Fruit fly (Drosophila melanogaster) whole organism, wandering third instar larva: ENCODE measurements around the gene CG14380.

Source experiments
- Dfd ChIP-seq: fragments of >200 bp; optimal IDR thresholded peaks from 2 replicates; lab custom pipeline; 2017; ENCODE audit warnings: missing biosample characterization, missing genetic modification characterization
- GATAd ChIP-seq: sonication (Bioruptor generic); optimal IDR thresholded peaks from 2 replicates; lab custom pipeline; 2016; ENCODE audit warnings: missing biosample characterization, missing genetic modification characterization
- HLH106 ChIP-seq: fragments of 200-800 bp; optimal IDR thresholded peaks from 3 replicates; lab custom pipeline; 2019; ENCODE audit warnings: missing biosample characterization, mild to moderate bottlenecking, missing genetic modification characterization, moderate library complexity
- Hnf4 ChIP-seq: fragments of 200-800 bp; sonication (Bioruptor generic); optimal IDR thresholded peaks from 2 replicates; lab custom pipeline; 2016; ENCODE audit warnings: missing biosample characterization, mild to moderate bottlenecking, missing genetic modification characterization
- Hr83 ChIP-seq: fragments of 200-300 bp; sonication (Bioruptor generic); optimal IDR thresholded peaks from 2 replicates; lab custom pipeline; 2016; ENCODE audit warnings: missing biosample characterization, mild to moderate bottlenecking, missing genetic modification characterization, moderate library complexity; ENCODE audit not compliant: poor library complexity, severe bottlenecking
- Jra ChIP-seq: sonication (Bioruptor generic); optimal IDR thresholded peaks from 2 replicates; lab custom pipeline; 2016; ENCODE audit warnings: missing biosample characterization, missing genetic modification characterization
- Mio ChIP-seq: sonication (Bioruptor generic); optimal IDR thresholded peaks from 2 replicates; lab custom pipeline; 2016; ENCODE audit warnings: missing biosample characterization, missing genetic modification characterization
- N ChIP-seq: fragments of >200 bp; optimal IDR thresholded peaks from 2 replicates; lab custom pipeline; 2018; ENCODE audit warnings: missing biosample characterization, missing external identifiers, missing genetic modification characterization
- OdsH ChIP-seq: fragments of 200-800 bp; sonication (Bioruptor generic); optimal IDR thresholded peaks from 2 replicates; lab custom pipeline; 2016; ENCODE audit warnings: missing biosample characterization, mild to moderate bottlenecking, missing genetic modification characterization
- Rel ChIP-seq, 2 experiments: fragments of 200-800 bp; sonication (Bioruptor generic) in 1 of 2; optimal IDR thresholded peaks; 2 replicates in 1 of 2; 3 replicates in 1 of 2; lab custom pipeline; 2016 to 2019; ENCODE audit warnings: mild to moderate bottlenecking in 2 of 2, missing biosample characterization in 2 of 2, missing genetic modification characterization in 2 of 2, moderate library complexity in 1 of 2
- Sp1 ChIP-seq: fragments of 200-800 bp; sonication (Bioruptor generic); optimal IDR thresholded peaks from 3 replicates; lab custom pipeline; 2019; ENCODE audit warnings: missing biosample characterization, mild to moderate bottlenecking, missing genetic modification characterization, moderate library complexity
- br ChIP-seq: fragments of 200-800 bp; sonication (Bioruptor generic); optimal IDR thresholded peaks from 2 replicates; lab custom pipeline; 2016; ENCODE audit warnings: missing biosample characterization, missing genetic modification characterization
- brk ChIP-seq: fragments of 200-800 bp; sonication (Bioruptor generic); optimal IDR thresholded peaks from 2 replicates; lab custom pipeline; 2016; ENCODE audit warnings: missing biosample characterization, mild to moderate bottlenecking, missing genetic modification characterization
- dmrt93B ChIP-seq: fragments of 200-800 bp; sonication (Bioruptor generic); optimal IDR thresholded peaks from 2 replicates; lab custom pipeline; 2018; ENCODE audit warnings: missing biosample characterization, mild to moderate bottlenecking, missing genetic modification characterization
- dsf ChIP-seq: sonication (Bioruptor generic); optimal IDR thresholded peaks from 2 replicates; lab custom pipeline; 2016; ENCODE audit warnings: missing biosample characterization, missing genetic modification characterization, borderline replicate concordance
- ey ChIP-seq: fragments of 200-800 bp; sonication (Bioruptor generic); optimal IDR thresholded peaks from 2 replicates; lab custom pipeline; 2016; ENCODE audit warnings: missing biosample characterization, missing genetic modification characterization
- foxo ChIP-seq, 2 experiments: fragments of 200-800 bp; sonication (Bioruptor generic); optimal IDR thresholded peaks; 2 replicates in 1 of 2; 3 replicates in 1 of 2; lab custom pipeline; 2016 to 2017; ENCODE audit warnings: missing biosample characterization in 2 of 2, missing genetic modification characterization in 2 of 2
- h ChIP-seq: fragments of 200-800 bp; sonication (Bioruptor generic); optimal IDR thresholded peaks from 3 replicates; lab custom pipeline; 2016; ENCODE audit warnings: missing biosample characterization, mild to moderate bottlenecking, missing genetic modification characterization
- lola ChIP-seq: fragments of >200 bp; optimal IDR thresholded peaks from 2 replicates; lab custom pipeline; 2017; ENCODE audit warnings: missing biosample characterization, missing genetic modification characterization
- psq ChIP-seq: fragments of 200-800 bp; sonication (Bioruptor generic); optimal IDR thresholded peaks from 3 replicates; lab custom pipeline; 2017; ENCODE audit warnings: missing biosample characterization, mild to moderate bottlenecking, missing genetic modification characterization, moderate library complexity
- rgr ChIP-seq: fragments of 200-800 bp; sonication (Bioruptor generic); optimal IDR thresholded peaks from 3 replicates; lab custom pipeline; 2016; ENCODE audit warnings: missing biosample characterization, mild to moderate bottlenecking, missing genetic modification characterization
- sage ChIP-seq: fragments of 200-800 bp; sonication (Bioruptor generic); optimal IDR thresholded peaks from 2 replicates; lab custom pipeline; 2016; ENCODE audit warnings: missing biosample characterization, mild to moderate bottlenecking, missing genetic modification characterization
- sv ChIP-seq: fragments of 200-800 bp; sonication (Bioruptor generic); optimal IDR thresholded peaks from 3 replicates; lab custom pipeline; 2016; ENCODE audit warnings: missing biosample characterization, missing genetic modification characterization
- tai ChIP-seq: sonication (Bioruptor generic); optimal IDR thresholded peaks from 2 replicates; lab custom pipeline; 2016; ENCODE audit warnings: missing biosample characterization, missing genetic modification characterization
- woc ChIP-seq: sonication (Bioruptor generic); optimal IDR thresholded peaks from 2 replicates; lab custom pipeline; 2016; ENCODE audit warnings: missing biosample characterization, mild to moderate bottlenecking, missing genetic modification characterization

Gene CG14380

DNA sequence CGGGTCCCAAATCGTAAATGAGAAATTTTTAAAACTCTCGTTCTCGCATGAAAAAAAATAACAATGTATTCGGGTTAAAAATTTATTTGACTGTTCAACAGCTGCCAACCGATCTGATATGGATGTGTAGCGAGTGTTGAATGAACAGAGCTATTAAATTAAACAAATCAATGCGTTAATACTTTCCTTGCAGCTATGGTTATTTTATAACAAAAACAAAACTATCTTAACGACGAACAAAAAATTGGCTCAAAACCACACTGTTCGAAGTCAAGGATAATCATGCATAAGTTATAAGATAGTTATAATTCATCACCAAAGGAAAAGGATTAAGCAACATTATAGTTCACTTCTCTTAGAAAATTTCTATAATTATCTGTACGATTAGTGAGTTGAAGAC lies 32.2 kb downstream of the CG14380 start, which contains the start of gene CG8476:
Gene CG8476 (minus strand): TSS at position 101 of the 400 bp plus-strand sequence.
- TF ChIP-seq Hnf4 (GFP tag; lab: Kevin White, UChicago) (no peak), sv (no peak), Mio (no peak), brk (GFP tag; lab: Kevin White, UChicago) (no peak), Dfd (GFP tag; lab: Kevin White, UChicago) (no peak), h (GFP tag; lab: Kevin White, UChicago) (no peak), tai (GFP tag; lab: Kevin White, UChicago) (no peak), GATAd (GFP tag; lab: Kevin White, UChicago) (no peak), Hr83 (no peak), HLH106 (tag; lab: Kevin White, UChicago) (no peak), br (GFP tag; lab: Kevin White, UChicago) (no peak), Sp1 (GFP tag; lab: Kevin White, UChicago) (no peak), ey (GFP tag; lab: Kevin White, UChicago) (no peak), Jra (no peak), N (GFP tag; lab: Kevin White, UChicago) (no peak), Rel (GFP tag; optimal IDR thresholded peaks at IDR 0.05; lab: Kevin White, UChicago) (no peak), Rel (tag; optimal IDR thresholded peaks at IDR 0.05; lab: Kevin White, UChicago) (no peak), foxo (GFP tag; optimal IDR thresholded peaks at IDR 0.05; lab: Kevin White, UChicago) (no peak), lola (GFP tag; lab: Kevin White, UChicago) (no peak), dsf (no peak)

DNA sequence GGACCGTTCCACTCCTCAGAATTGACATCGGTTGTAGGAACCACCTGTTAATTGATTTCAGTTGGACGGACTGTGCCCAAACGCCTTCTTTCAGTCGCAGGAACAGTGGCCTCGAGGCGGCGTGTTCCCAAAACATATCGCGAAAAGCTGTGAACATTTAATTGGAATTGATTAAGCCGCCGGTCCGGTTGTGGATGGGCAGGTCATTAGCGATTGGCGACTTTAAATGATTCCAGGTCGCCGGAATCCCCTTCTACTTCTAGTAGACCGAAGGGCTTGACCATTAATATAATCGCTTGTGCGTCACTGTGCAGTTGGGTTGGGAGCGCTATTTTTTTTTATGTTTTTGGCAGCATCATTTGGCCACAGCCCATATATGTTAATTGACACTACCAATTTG lies 33.5 kb downstream of the CG14380 start:
- no peak for TF ChIP-seq Sp1 (GFP tag; lab: Kevin White, UChicago)
- TF ChIP-seq OdsH (GFP tag; lab: Kevin White, UChicago): no peak
- TF ChIP-seq, all 38 proteins: peak for 0

DNA sequence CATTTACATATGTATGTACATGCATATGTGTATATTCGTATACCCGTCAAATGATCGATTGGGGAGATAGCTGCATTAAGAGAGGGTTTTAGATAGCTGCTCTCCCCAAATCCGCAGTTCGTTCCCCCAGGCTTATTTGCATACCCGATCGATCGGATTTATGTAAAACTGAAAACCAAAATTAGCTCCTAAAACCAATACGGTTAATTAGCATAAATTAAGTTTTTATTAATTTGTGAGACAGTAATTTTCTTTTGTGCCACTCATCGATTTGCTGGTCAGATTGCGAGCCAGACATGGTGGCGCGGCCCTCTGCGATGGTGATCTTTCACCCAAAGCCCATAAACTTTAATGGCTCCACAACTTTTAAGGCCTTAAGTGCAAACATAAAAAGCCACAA lies 42.9 kb downstream of the CG14380 start:
- no peak for TF ChIP-seq woc
- TF ChIP-seq rgr (GFP tag; lab: Kevin White, UChicago): no peak
- TF ChIP-seq psq (GFP tag; lab: Kevin White, UChicago): no peak
- no peak for TF ChIP-seq h (GFP tag; lab: Kevin White, UChicago)
- no peak for TF ChIP-seq Hr83
- TF ChIP-seq dmrt93B: no peak
- TF ChIP-seq sage (GFP tag; lab: Kevin White, UChicago): no peak
- TF ChIP-seq Mio: no peak
- no peak for TF ChIP-seq brk (GFP tag; lab: Kevin White, UChicago)
